Worm (Caenorhabditis elegans): ENCODE measurements around the gene srlf-17.

The srlf-17 gene

DNA sequence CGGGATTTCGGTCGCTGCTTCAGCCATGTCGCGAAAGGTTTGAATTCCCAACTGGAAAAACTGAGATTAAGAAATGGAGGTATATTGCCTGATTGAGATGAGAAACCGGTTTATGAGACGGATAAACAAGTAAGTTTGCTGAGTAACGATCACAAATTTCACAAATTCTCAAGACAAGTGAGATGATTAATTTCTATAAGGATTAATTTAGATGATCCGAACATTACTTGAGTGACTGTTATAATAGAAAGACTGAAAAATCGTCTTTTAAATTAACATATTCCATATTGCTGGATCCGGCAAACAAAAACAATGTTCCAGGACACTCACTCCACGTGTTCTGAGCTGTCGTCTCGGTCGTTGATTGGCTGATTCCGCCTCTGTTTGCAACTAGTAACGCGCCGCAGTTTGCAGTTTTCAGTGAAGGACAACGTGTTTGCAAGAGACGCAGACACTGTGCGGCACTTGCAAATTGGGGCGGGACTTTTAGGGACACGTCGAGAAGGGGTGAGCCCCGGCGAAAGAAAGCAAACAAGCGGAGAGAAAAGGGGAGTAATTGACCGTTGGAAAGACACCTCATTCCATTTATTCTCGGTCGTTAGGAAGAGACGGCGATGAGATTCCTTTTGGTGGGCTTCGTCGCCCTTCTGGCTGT, 16.5 kb upstream of the srlf-17 start, which contains the start of the genes imp-2 and enpl-1 (continued):
- TF ChIP-seq nhr-102 (tag; optimal IDR thresholded peaks at IDR 0.05) (peak; percentile 82), nhr-11 (tag; optimal IDR thresholded peaks at IDR 0.05) (peak; percentile 83), cey-2 (tag; optimal IDR thresholded peaks at IDR 0.05; ENCODE audit: borderline replicate concordance, insufficient read depth) (no peak), tra-1 (GFP tag; IDR thresholded peaks at IDR 0.05) (peak; percentile 49; the same call in 1 of the 2 replicates), lin-39 (tag; optimal IDR thresholded peaks at IDR 0.05) (no peak), set-16 (GFP tag; IDR thresholded peaks at IDR 0.05) (peak; percentile 67), spr-1 (tag; optimal IDR thresholded peaks at IDR 0.05) (peak; percentile 59), lir-3 (tag; optimal IDR thresholded peaks at IDR 0.05) (peak; percentile 2), Y105C5A.15 (GFP tag; IDR thresholded peaks at IDR 0.05) (no peak), unc-62 (GFP tag; optimal IDR thresholded peaks at IDR 0.05 in 1 of 2) (peak in 1 of 2 experiments; percentile 96), unc-62 (tag; optimal IDR thresholded peaks at IDR 0.05) (no peak), ceh-28 (tag; optimal IDR thresholded peaks at IDR 0.05) (no peak), egl-27 (tag; optimal IDR thresholded peaks at IDR 0.05) (no peak), unc-130 (GFP tag; optimal IDR thresholded peaks at IDR 0.05) (peak; percentile 68), dmd-6 (GFP tag; IDR thresholded peaks at IDR 0.05) (peak; percentile 88), gei-8 (GFP tag; optimal IDR thresholded peaks at IDR 0.05) (peak; percentile 76), F10B5.3 (tag; optimal IDR thresholded peaks at IDR 0.05) (peak; percentile 69), aha-1 (tag) (peak; percentile 87), nhr-76 (tag; optimal IDR thresholded peaks at IDR 0.05) (no peak), D1046.2 (GFP tag; IDR thresholded peaks at IDR 0.05) (no peak), ZK546.5 (tag; optimal IDR thresholded peaks at IDR 0.05) (peak in 1 of 2 experiments; percentile 44), nhr-42 (GFP tag; IDR thresholded peaks at IDR 0.05) (peak; percentile 58; the same call in 1 of the 2 replicates), T26A8.4 (GFP tag; IDR thresholded peaks at IDR 0.05) (peak; percentile 89), hif-1 (tag; optimal IDR thresholded peaks at IDR 0.05) (peak; percentile 18 to 69), lin-38 (GFP tag; IDR thresholded peaks at IDR 0.05) (peak; percentile 80), mdl-1 (tag; optimal IDR thresholded peaks at IDR 0.05) (peak; percentile 71 to 98), arid-1 (GFP tag; conservative IDR thresholded peaks at IDR 0.05) (peak; percentile 71), F49E8.2 (tag; optimal IDR thresholded peaks at IDR 0.05; ENCODE audit: borderline replicate concordance) (no peak), R02D3.7 (tag; optimal IDR thresholded peaks at IDR 0.05) (no peak), ceh-44 (GFP tag; IDR thresholded peaks at IDR 0.05) (no peak), saeg-2 (GFP tag; IDR thresholded peaks at IDR 0.05) (peak; percentile 78), mes-2 (tag; optimal IDR thresholded peaks at IDR 0.05; ENCODE audit: poor library complexity, severe bottlenecking) (peak; percentile 83), spr-3 (GFP tag; optimal IDR thresholded peaks at IDR 0.05) (peak; percentile 11), lin-15B (tag; optimal IDR thresholded peaks at IDR 0.05) (no peak), dmd-8 (GFP tag; IDR thresholded peaks at IDR 0.05) (0 out of 2 replicates have a peak, but pooled peaks have one; percentile 53), vab-7 (GFP tag; IDR thresholded peaks at IDR 0.05) (peak; percentile 67), jun-1 (tag; optimal IDR thresholded peaks at IDR 0.05) (peak; percentile 71), nhr-111 (GFP tag; optimal IDR thresholded peaks at IDR 0.05) (no peak), ctbp-1 (GFP tag; IDR thresholded peaks at IDR 0.05) (peak; percentile 82), nhr-48 (tag; optimal IDR thresholded peaks at IDR 0.05) (peak; percentile 62), nhr-6 (tag; optimal IDR thresholded peaks at IDR 0.05) (peak; percentile 83), snpc-1.2 (GFP tag; IDR thresholded peaks at IDR 0.05) (no peak), skn-1 (tag; optimal IDR thresholded peaks at IDR 0.05) (no peak), F26F4.8 (GFP tag; conservative IDR thresholded peaks at IDR 0.05) (no peak), nhr-237 (tag; optimal IDR thresholded peaks at IDR 0.05) (no peak), pha-4 (GFP tag; IDR thresholded peaks at IDR 0.05) (peak; percentile 89), pha-4 (tag; optimal IDR thresholded peaks at IDR 0.05) (peak; percentile 33), hlh-30 (tag; optimal IDR thresholded peaks at IDR 0.05; ENCODE audit: insufficient read depth) (peak; percentile 92), ztf-7 (tag; optimal IDR thresholded peaks at IDR 0.05) (no peak), zip-2 (tag; optimal IDR thresholded peaks at IDR 0.05) (peak; percentile 43), sdz-12 (GFP tag; optimal IDR thresholded peaks at IDR 0.05) (no peak)
